Worm (Caenorhabditis elegans) whole organism, L4 larva: ENCODE measurements around the gene T03G6.7.

Experiments
- F10B5.3 ChIP-seq: sonication (generic microtip); optimal IDR thresholded peaks from 2 replicates; lab custom pipeline; 2016; ENCODE audit warnings: mild to moderate bottlenecking, missing genetic modification characterization, missing compliant biosample characterization
- F37D6.2 ChIP-seq: sonication (generic microtip); optimal IDR thresholded peaks from 2 replicates; lab custom pipeline; 2016; ENCODE audit warnings: mild to moderate bottlenecking, missing genetic modification characterization, missing compliant biosample characterization
- F49E8.2 ChIP-seq: sonication (generic microtip); optimal IDR thresholded peaks from 2 replicates; lab custom pipeline; 2016; ENCODE audit warnings: missing compliant biosample characterization, mild to moderate bottlenecking, missing genetic modification characterization, borderline replicate concordance
- R02D3.7 ChIP-seq: fragments of 150-350 bp; sonication (generic microtip); optimal IDR thresholded peaks from 3 replicates; lab custom pipeline; 2014; ENCODE audit warnings: missing biosample characterization, missing genetic modification characterization
- T26A8.4 ChIP-seq: fragments of 200-800 bp; sonication (Bioruptor generic); IDR thresholded peaks from 2 replicates; pipeline ENCODE4 v1.3.6; 2022; ENCODE audit warnings: missing genetic modification characterization, missing compliant biosample characterization
- Y5F2A.4 ChIP-seq: fragments of 200-800 bp; sonication (Bioruptor generic); optimal IDR thresholded peaks from 2 replicates; lab custom pipeline; 2018; ENCODE audit warnings: mild to moderate bottlenecking, missing genetic modification characterization, missing compliant biosample characterization
- Y75B8A.6 ChIP-seq: fragments of 200-800 bp; sonication (Bioruptor generic); IDR thresholded peaks from 2 replicates; pipeline ENCODE4 v1.3.6; 2022; ENCODE audit warnings: missing genetic modification reagents, missing genetic modification characterization, missing compliant biosample characterization
- aha-1 ChIP-seq: fragments of 150-350 bp; peaks from one replicate; lab custom pipeline; 2014; ENCODE audit warnings: missing biosample characterization, missing genetic modification characterization
- daf-12 ChIP-seq: fragments of 150-350 bp; optimal IDR thresholded peaks from 2 replicates; lab custom pipeline; 2014; ENCODE audit warnings: missing biosample characterization, missing genetic modification reagents, missing genetic modification characterization
- daf-16 ChIP-seq, 3 experiments: sonication (generic microtip); optimal IDR thresholded peaks; 2 replicates each; lab custom pipeline; 2016 to 2017; ENCODE audit warnings: missing genetic modification characterization in 3 of 3, missing genetic modification reagents in 3 of 3, mild to moderate bottlenecking in 2 of 3, missing compliant biosample characterization in 2 of 3, missing biosample characterization in 1 of 3, moderate library complexity in 1 of 3
- daf-8 ChIP-seq: fragments of 200-800 bp; sonication (Bioruptor generic); IDR thresholded peaks from 2 replicates; pipeline ENCODE4 v1.3.6; 2022; ENCODE audit warnings: missing genetic modification characterization, missing compliant biosample characterization
- dmd-6 ChIP-seq: fragments of 200-800 bp; sonication (Bioruptor generic); IDR thresholded peaks from 2 replicates; pipeline ENCODE4 v1.3.6; 2022; ENCODE audit warnings: missing genetic modification reagents, missing genetic modification characterization, missing compliant biosample characterization
- dve-1 ChIP-seq: sonication (generic microtip); optimal IDR thresholded peaks from 2 replicates; lab custom pipeline; 2017; ENCODE audit warnings: antibody characterized with exemption, mild to moderate bottlenecking, missing genetic modification characterization, missing compliant biosample characterization; ENCODE audit not compliant: insufficient read depth
- egl-27 ChIP-seq: sonication (generic microtip); optimal IDR thresholded peaks from 3 replicates; lab custom pipeline; 2017; ENCODE audit warnings: missing biosample characterization, missing genetic modification reagents, missing genetic modification characterization
- egl-43 ChIP-seq: fragments of 200-800 bp; sonication (Bioruptor generic); IDR thresholded peaks from 2 replicates; pipeline ENCODE4 v1.3.6; 2022; ENCODE audit warnings: missing genetic modification reagents, missing genetic modification characterization, missing compliant biosample characterization
- hlh-11 ChIP-seq: fragments of 200-800 bp; sonication (Bioruptor generic); optimal IDR thresholded peaks from 2 replicates; lab custom pipeline; 2018; ENCODE audit warnings: mild to moderate bottlenecking, missing genetic modification characterization, missing compliant biosample characterization
- hmg-1.1 ChIP-seq: fragments of 200-800 bp; sonication (Bioruptor generic); IDR thresholded peaks from 2 replicates; pipeline ENCODE4 v1.3.6; 2022; ENCODE audit warnings: missing genetic modification reagents, missing genetic modification characterization, missing compliant biosample characterization
- lim-7 ChIP-seq: fragments of 200-800 bp; sonication (Bioruptor generic); IDR thresholded peaks from 2 replicates; pipeline ENCODE4 v1.3.6; 2022; ENCODE audit warnings: missing genetic modification characterization, missing compliant biosample characterization
- lin-29 ChIP-seq: fragments of 200-800 bp; sonication (Bioruptor generic); IDR thresholded peaks from 2 replicates; pipeline ENCODE4 v1.3.6; 2022; ENCODE audit warnings: missing genetic modification reagents, missing genetic modification characterization, missing compliant biosample characterization
- lin-39 ChIP-seq: fragments of 150-350 bp; optimal IDR thresholded peaks from 2 replicates; lab custom pipeline; 2014; ENCODE audit warnings: missing biosample characterization, missing genetic modification reagents, missing genetic modification characterization
- madf-5 ChIP-seq, 2 experiments: fragments of 200-800 bp; sonication (Bioruptor generic); IDR thresholded peaks; 2 replicates each; pipeline ENCODE4 v1.3.6; 2022; ENCODE audit warnings: missing compliant biosample characterization in 2 of 2, missing genetic modification characterization in 2 of 2
- madf-9 ChIP-seq: fragments of 200-800 bp; sonication (Bioruptor generic); conservative IDR thresholded peaks from 2 replicates; pipeline ENCODE4 v1.3.6; 2022; ENCODE audit warnings: missing genetic modification reagents, missing genetic modification characterization, missing compliant biosample characterization
- mep-1 ChIP-seq: fragments of 150-350 bp; sonication (generic microtip); optimal IDR thresholded peaks from 3 replicates; lab custom pipeline; 2014; ENCODE audit warnings: missing biosample characterization, missing genetic modification characterization
- mxl-2 ChIP-seq: fragments of 200-800 bp; sonication (Bioruptor generic); conservative IDR thresholded peaks from 2 replicates; pipeline ENCODE4 v1.3.6; 2022; ENCODE audit warnings: missing genetic modification reagents, missing genetic modification characterization, missing compliant biosample characterization
- mxl-3 ChIP-seq: fragments of 200-800 bp; sonication (Bioruptor generic); optimal IDR thresholded peaks from 2 replicates; lab custom pipeline; 2018; ENCODE audit warnings: mild to moderate bottlenecking, missing genetic modification characterization, missing compliant biosample characterization
- nhr-11 ChIP-seq: fragments of 150-350 bp; optimal IDR thresholded peaks from 2 replicates; lab custom pipeline; 2014; ENCODE audit warnings: missing biosample characterization, missing genetic modification characterization
- nhr-237 ChIP-seq: sonication (generic microtip); optimal IDR thresholded peaks from 2 replicates; lab custom pipeline; 2017; ENCODE audit warnings: missing biosample characterization, missing genetic modification characterization
- nhr-28 ChIP-seq: fragments of 150-350 bp; optimal IDR thresholded peaks from 2 replicates; lab custom pipeline; 2014; ENCODE audit warnings: missing biosample characterization, missing genetic modification characterization
- nhr-41 ChIP-seq: fragments of 200-800 bp; sonication (Bioruptor generic); IDR thresholded peaks from 2 replicates; pipeline ENCODE4 v1.3.6; 2022; ENCODE audit warnings: missing genetic modification reagents, missing genetic modification characterization, missing compliant biosample characterization
- pqm-1 ChIP-seq: sonication (generic microtip); optimal IDR thresholded peaks from 2 replicates; lab custom pipeline; 2017; ENCODE audit warnings: missing biosample characterization, missing genetic modification characterization
- saeg-2 ChIP-seq: fragments of 200-800 bp; sonication (Bioruptor generic); IDR thresholded peaks from 2 replicates; pipeline ENCODE4 v1.3.6; 2022; ENCODE audit warnings: missing genetic modification reagents, missing genetic modification characterization, missing compliant biosample characterization
- sdz-12 ChIP-seq: fragments of 200-800 bp; sonication (Bioruptor generic); optimal IDR thresholded peaks from 2 replicates; lab custom pipeline; 2018; ENCODE audit warnings: mild to moderate bottlenecking, missing genetic modification characterization, missing compliant biosample characterization
- skn-1 ChIP-seq: fragments of 150-350 bp; optimal IDR thresholded peaks from 2 replicates; lab custom pipeline; 2014; ENCODE audit warnings: missing biosample characterization, missing genetic modification characterization
- snpc-4 ChIP-seq: fragments of 150-350 bp; optimal IDR thresholded peaks from 2 replicates; lab custom pipeline; 2014; ENCODE audit warnings: missing biosample characterization, missing genetic modification characterization
- unc-130 ChIP-seq: sonication (generic microtip); optimal IDR thresholded peaks from 2 replicates; lab custom pipeline; 2016; ENCODE audit warnings: missing genetic modification reagents, missing genetic modification characterization, missing compliant biosample characterization
- unc-39 ChIP-seq: sonication (generic microtip); optimal IDR thresholded peaks from 2 replicates; lab custom pipeline; 2017; ENCODE audit warnings: missing biosample characterization, missing genetic modification characterization
- unc-62 ChIP-seq, 3 experiments: fragments of 150-350 bp in 1 of 3; sonication (generic microtip); optimal IDR thresholded peaks in 2 of 3; peaks in 1 of 3; 1 replicate in 1 of 3; 2 replicates in 2 of 3; lab custom pipeline; 2014 to 2017; ENCODE audit warnings: missing biosample characterization in 3 of 3, missing genetic modification characterization in 3 of 3, missing genetic modification reagents in 3 of 3, missing genotype in 1 of 3
- zfp-2 ChIP-seq: sonication (generic microtip); optimal IDR thresholded peaks from 2 replicates; lab custom pipeline; 2016; ENCODE audit warnings: mild to moderate bottlenecking, missing genetic modification characterization, missing compliant biosample characterization
- zip-2 ChIP-seq: fragments of 150-350 bp; optimal IDR thresholded peaks from 2 replicates; lab custom pipeline; 2014; ENCODE audit warnings: missing biosample characterization, missing genetic modification characterization
- ztf-11 ChIP-seq: fragments of 150-350 bp; optimal IDR thresholded peaks from 2 replicates; lab custom pipeline; 2014; ENCODE audit warnings: missing biosample characterization, missing genetic modification characterization

Gene T03G6.7

ce11 chrX:2559979-2560378 lies 33.9 kb upstream of the T03G6.7 start, which contains the start of gene F52H2.5:
TSS of gene F52H2.5 (minus strand) at chrX:2560079.
- TF ChIP-seq mxl-2 (GFP tag; lab: Robert Waterston, UW) (no peak), daf-12 (tag; lab: Kevin White, UChicago) (no peak), madf-5 (GFP tag; IDR thresholded peaks at IDR 0.05; lab: Robert Waterston, UW) (no peak), nhr-237 (tag; lab: Kevin White, UChicago) (no peak), sdz-12 (GFP tag; lab: Kevin White, UChicago) (no peak), madf-9 (GFP tag; lab: Robert Waterston, UW) (no peak), dmd-6 (GFP tag; lab: Robert Waterston, UW) (no peak), zfp-2 (tag; lab: Kevin White, UChicago) (no peak), nhr-41 (GFP tag; lab: Robert Waterston, UW) (no peak), F10B5.3 (tag; lab: Kevin White, UChicago) (no peak), egl-27 (tag; lab: Kevin White, UChicago) (no peak), Y5F2A.4 (GFP tag; lab: Kevin White, UChicago) (no peak), mep-1 (tag; lab: Kevin White, UChicago) (no peak), Y75B8A.6 (GFP tag; lab: Robert Waterston, UW) (no peak), F49E8.2 (tag; lab: Kevin White, UChicago) (no peak)

ce11 chrX:2564047-2564446 lies 29.8 kb upstream of the T03G6.7 start, which contains the start of gene dhcr-24:
TSS of gene dhcr-24 (minus strand) at chrX:2564147.
- no peak for TF ChIP-seq R02D3.7 (tag; lab: Kevin White, UChicago)
- TF ChIP-seq daf-8: no peak
- no peak for TF ChIP-seq hmg-1.1 (GFP tag; lab: Robert Waterston, UW)
- no peak for TF ChIP-seq F10B5.3 (tag; lab: Kevin White, UChicago)
- TF ChIP-seq lin-29 (GFP tag; lab: Robert Waterston, UW): no peak
- TF ChIP-seq zip-2 (tag; lab: Kevin White, UChicago): no peak
- TF ChIP-seq egl-43: no peak
- no peak for TF ChIP-seq F37D6.2
- no peak for TF ChIP-seq ztf-11 (tag; lab: Kevin White, UChicago)
- TF ChIP-seq unc-130 (GFP tag; lab: Kevin White, UChicago): no peak
- TF ChIP-seq nhr-41 (GFP tag; lab: Robert Waterston, UW): no peak
- no peak for TF ChIP-seq T26A8.4 (GFP tag; lab: Robert Waterston, UW)
- TF ChIP-seq lin-39 (tag; lab: Kevin White, UChicago): no peak
- TF ChIP-seq daf-12 (tag; lab: Kevin White, UChicago): no peak
- no peak for TF ChIP-seq saeg-2 (GFP tag; lab: Robert Waterston, UW)
- no peak for TF ChIP-seq lim-7
- TF ChIP-seq nhr-11 (tag; lab: Kevin White, UChicago): no peak
- no peak for TF ChIP-seq mxl-3 (GFP tag; lab: Kevin White, UChicago)
- TF ChIP-seq, all 104 proteins: peak for 0

ce11 chrX:2565308-2565773 lies 28.5 kb upstream of the T03G6.7 start, which contains the start of gene F52H2.15:
TSS of gene F52H2.15 (plus strand) at chrX:2565358.
- TF ChIP-seq ztf-11 (tag; lab: Kevin White, UChicago) (no peak), egl-27 (tag; lab: Kevin White, UChicago) (no peak), daf-16 (GFP tag; optimal IDR thresholded peaks at IDR 0.05; lab: Kevin White, UChicago) (no peak), daf-16 (tag; optimal IDR thresholded peaks at IDR 0.05; lab: Kevin White, UChicago) (peak; percentile 85), nhr-28 (peak; percentile 93), dmd-6 (GFP tag; lab: Robert Waterston, UW) (peak; percentile 42; the same call in 1 of the 2 replicates), hlh-11 (peak; percentile 49), snpc-4 (tag; lab: Kevin White, UChicago) (no peak), skn-1 (tag; lab: Kevin White, UChicago) (no peak), pqm-1 (tag; lab: Kevin White, UChicago) (peak; percentile 66), unc-39 (tag; lab: Kevin White, UChicago) (no peak), aha-1 (tag; lab: Kevin White, UChicago) (peak; percentile 11), dve-1 (tag; lab: Kevin White, UChicago) (peak; percentile 34), unc-62 (GFP tag; optimal IDR thresholded peaks at IDR 0.05 in 1 of 2; lab: Kevin White, UChicago) (peak in 1 of 2 experiments; percentile 93), unc-62 (tag; optimal IDR thresholded peaks at IDR 0.05; lab: Kevin White, UChicago) (no peak)
